Worm (Caenorhabditis elegans) whole organism, L2 larva: ENCODE results near the gene E02A10.4.

Experiments
- ZK546.5 ChIP-seq: sonication (generic microtip); optimal IDR thresholded peaks from 2 replicates; lab custom pipeline; 2017; ENCODE audit warnings: missing biosample characterization, missing genetic modification characterization
- ama-1 ChIP-seq: fragments of 150-350 bp; optimal IDR thresholded peaks from 2 replicates; lab custom pipeline; 2018; ENCODE audit warnings: inconsistent platforms
- blmp-1 ChIP-seq: sonication (generic microtip); optimal IDR thresholded peaks from 2 replicates; lab custom pipeline; 2017; ENCODE audit warnings: missing genetic modification characterization, mild to moderate bottlenecking, missing compliant biosample characterization, antibody characterized with exemption, moderate library complexity; ENCODE audit not compliant: insufficient read depth
- lsy-2 ChIP-seq, 2 experiments: fragments of 150-350 bp in 1 of 2; sonication (generic microtip) in 1 of 2; optimal IDR thresholded peaks; 2 replicates each; lab custom pipeline; 2014 to 2017; ENCODE audit warnings: missing biosample characterization in 2 of 2, missing genetic modification characterization in 2 of 2
- mab-5 ChIP-seq: fragments of 150-350 bp; optimal IDR thresholded peaks from 2 replicates; lab custom pipeline; 2014; ENCODE audit warnings: missing biosample characterization, missing genetic modification characterization
- nhr-10 ChIP-seq: sonication (generic microtip); optimal IDR thresholded peaks from 2 replicates; lab custom pipeline; 2017; ENCODE audit warnings: missing biosample characterization, missing genetic modification characterization
- skn-1 ChIP-seq: sonication (generic microtip); optimal IDR thresholded peaks from 2 replicates; lab custom pipeline; 2017; ENCODE audit warnings: missing biosample characterization, missing genetic modification characterization
- unc-62 ChIP-seq: fragments of 150-350 bp; optimal IDR thresholded peaks from 2 replicates; lab custom pipeline; 2014; ENCODE audit warnings: missing biosample characterization, missing genetic modification reagents, missing genetic modification characterization
- ztf-4 ChIP-seq: fragments of 150-350 bp; optimal IDR thresholded peaks from 2 replicates; lab custom pipeline; 2014; ENCODE audit warnings: missing biosample characterization, missing genetic modification characterization

DNA sequence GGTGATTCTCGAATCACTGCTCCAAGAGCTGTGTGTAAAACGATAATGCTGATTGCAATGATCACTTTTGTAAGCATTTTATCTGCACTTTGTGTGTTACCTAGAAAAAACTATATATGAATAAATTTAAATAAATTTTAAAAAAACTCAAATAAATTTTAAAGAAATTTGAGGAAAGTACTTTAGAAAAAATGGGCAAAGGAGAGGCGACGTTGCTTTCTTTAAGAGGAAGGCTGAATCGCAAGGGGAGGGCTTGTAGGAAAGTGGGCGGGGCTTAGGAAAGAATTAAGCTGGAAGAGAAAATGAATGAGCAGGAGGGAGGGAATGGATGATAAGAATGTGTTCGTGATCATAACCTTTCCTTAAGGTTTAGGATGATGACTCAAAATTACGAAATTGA, at the start of gene E02A10.4:
- TF ChIP-seq ztf-4 = no peak
- no peak for TF ChIP-seq skn-1 (tag; lab: Kevin White, UChicago)
- TF ChIP-seq mab-5 (tag; lab: Kevin White, UChicago) = no peak
- TF ChIP-seq lsy-2 (tag; optimal IDR thresholded peaks at IDR 0.05; lab: Kevin White, UChicago) = no peak
- TF ChIP-seq blmp-1 = no peak
- no peak for TF ChIP-seq ama-1 (lab: Kevin White, UChicago)
- no peak for TF ChIP-seq unc-62
- TF ChIP-seq ZK546.5 (tag; lab: Kevin White, UChicago) = no peak
- no peak for TF ChIP-seq nhr-10
